Worm (Caenorhabditis elegans) whole organism, L4 larva: ENCODE data around the gene W08F4.7.
A peak's percentile ranks its signal among the peaks of the same experiment; 100 is the strongest.

Experiments
- D1046.2 ChIP-seq: fragments of 200-800 bp; sonication (Bioruptor generic); IDR thresholded peaks from 2 replicates; pipeline ENCODE4 v1.3.6; 2022; ENCODE audit warnings: missing genetic modification characterization, missing compliant biosample characterization
- F10B5.3 ChIP-seq: sonication (generic microtip); optimal IDR thresholded peaks from 2 replicates; lab custom pipeline; 2016; ENCODE audit warnings: mild to moderate bottlenecking, missing genetic modification characterization, missing compliant biosample characterization
- F37D6.2 ChIP-seq: sonication (generic microtip); optimal IDR thresholded peaks from 2 replicates; lab custom pipeline; 2016; ENCODE audit warnings: mild to moderate bottlenecking, missing genetic modification characterization, missing compliant biosample characterization
- T26A8.4 ChIP-seq: fragments of 200-800 bp; sonication (Bioruptor generic); IDR thresholded peaks from 2 replicates; pipeline ENCODE4 v1.3.6; 2022; ENCODE audit warnings: missing genetic modification characterization, missing compliant biosample characterization
- Y48G9A.11 ChIP-seq: fragments of 200-800 bp; sonication (Bioruptor generic); IDR thresholded peaks from 2 replicates; pipeline ENCODE4 v1.3.6; 2022; ENCODE audit warnings: missing genetic modification reagents, missing genetic modification characterization, missing compliant biosample characterization
- ZK337.2 ChIP-seq: fragments of 200-800 bp; sonication (Bioruptor generic); IDR thresholded peaks from 2 replicates; pipeline ENCODE4 v1.3.6; 2022; ENCODE audit warnings: missing genetic modification reagents, missing genetic modification characterization, missing compliant biosample characterization
- aha-1 ChIP-seq: fragments of 150-350 bp; peaks from one replicate; lab custom pipeline; 2014; ENCODE audit warnings: missing biosample characterization, missing genetic modification characterization
- ama-1 ChIP-seq: fragments of 150-350 bp; optimal IDR thresholded peaks from 2 replicates; lab custom pipeline; 2014; ENCODE audit warnings: inconsistent platforms, mixed read lengths
- ceh-32 ChIP-seq: sonication (generic microtip); optimal IDR thresholded peaks from 2 replicates; lab custom pipeline; 2016; ENCODE audit warnings: mild to moderate bottlenecking, missing genetic modification characterization, missing compliant biosample characterization; ENCODE audit not compliant: poor library complexity
- ceh-62 ChIP-seq: sonication (generic microtip); optimal IDR thresholded peaks from 2 replicates; lab custom pipeline; 2017; ENCODE audit warnings: missing biosample characterization, missing genetic modification characterization
- ces-1 ChIP-seq: fragments of 150-350 bp; sonication (generic microtip); optimal IDR thresholded peaks from 4 replicates; lab custom pipeline; 2014; ENCODE audit warnings: missing biosample characterization, missing genetic modification reagents, missing genetic modification characterization
- daf-12 ChIP-seq: fragments of 150-350 bp; optimal IDR thresholded peaks from 2 replicates; lab custom pipeline; 2014; ENCODE audit warnings: missing biosample characterization, missing genetic modification reagents, missing genetic modification characterization
- dmd-8 ChIP-seq: fragments of 200-800 bp; sonication (Bioruptor generic); IDR thresholded peaks from 2 replicates; pipeline ENCODE4 v1.3.6; 2022; ENCODE audit warnings: missing genetic modification characterization, missing compliant biosample characterization
- dmd-9 ChIP-seq: fragments of 200-800 bp; sonication (Bioruptor generic); IDR thresholded peaks from 2 replicates; pipeline ENCODE4 v1.3.6; 2022; ENCODE audit warnings: missing genetic modification reagents, missing genetic modification characterization, missing compliant biosample characterization
- egl-43 ChIP-seq: fragments of 200-800 bp; sonication (Bioruptor generic); IDR thresholded peaks from 2 replicates; pipeline ENCODE4 v1.3.6; 2022; ENCODE audit warnings: missing genetic modification reagents, missing genetic modification characterization, missing compliant biosample characterization
- gei-8 ChIP-seq: fragments of 200-800 bp; sonication (Bioruptor generic); optimal IDR thresholded peaks from 2 replicates; lab custom pipeline; 2018; ENCODE audit warnings: mild to moderate bottlenecking, missing genetic modification characterization, missing compliant biosample characterization
- hif-1 ChIP-seq, 2 experiments: sonication (generic microtip); optimal IDR thresholded peaks; 2 replicates each; lab custom pipeline; 2016 to 2017; ENCODE audit warnings: missing compliant biosample characterization in 2 of 2, missing genetic modification characterization in 2 of 2, missing genetic modification reagents in 2 of 2, missing genotype in 2 of 2, mild to moderate bottlenecking in 1 of 2
- hlh-11 ChIP-seq: fragments of 200-800 bp; sonication (Bioruptor generic); optimal IDR thresholded peaks from 2 replicates; lab custom pipeline; 2018; ENCODE audit warnings: mild to moderate bottlenecking, missing genetic modification characterization, missing compliant biosample characterization
- hmg-1.1 ChIP-seq: fragments of 200-800 bp; sonication (Bioruptor generic); IDR thresholded peaks from 2 replicates; pipeline ENCODE4 v1.3.6; 2022; ENCODE audit warnings: missing genetic modification reagents, missing genetic modification characterization, missing compliant biosample characterization
- jun-1 ChIP-seq: fragments of 150-350 bp; optimal IDR thresholded peaks from 2 replicates; lab custom pipeline; 2014; ENCODE audit warnings: missing biosample characterization, missing genetic modification reagents, missing genetic modification characterization
- lin-1 ChIP-seq: fragments of 200-800 bp; sonication (Bioruptor generic); IDR thresholded peaks from 2 replicates; pipeline ENCODE4 v1.3.6; 2022; ENCODE audit warnings: missing genetic modification reagents, missing genetic modification characterization, missing compliant biosample characterization
- lin-29 ChIP-seq: fragments of 200-800 bp; sonication (Bioruptor generic); IDR thresholded peaks from 2 replicates; pipeline ENCODE4 v1.3.6; 2022; ENCODE audit warnings: missing genetic modification reagents, missing genetic modification characterization, missing compliant biosample characterization
- mxl-3 ChIP-seq: fragments of 200-800 bp; sonication (Bioruptor generic); optimal IDR thresholded peaks from 2 replicates; lab custom pipeline; 2018; ENCODE audit warnings: mild to moderate bottlenecking, missing genetic modification characterization, missing compliant biosample characterization
- nhr-11 ChIP-seq: fragments of 150-350 bp; optimal IDR thresholded peaks from 2 replicates; lab custom pipeline; 2014; ENCODE audit warnings: missing biosample characterization, missing genetic modification characterization
- nhr-111 ChIP-seq: fragments of 200-800 bp; sonication (Bioruptor generic); optimal IDR thresholded peaks from 2 replicates; lab custom pipeline; 2018; ENCODE audit warnings: mild to moderate bottlenecking, missing genetic modification characterization, missing compliant biosample characterization
- nhr-237 ChIP-seq: sonication (generic microtip); optimal IDR thresholded peaks from 2 replicates; lab custom pipeline; 2017; ENCODE audit warnings: missing biosample characterization, missing genetic modification characterization
- nhr-28 ChIP-seq: fragments of 150-350 bp; optimal IDR thresholded peaks from 2 replicates; lab custom pipeline; 2014; ENCODE audit warnings: missing biosample characterization, missing genetic modification characterization
- nhr-6 ChIP-seq: fragments of 150-350 bp; optimal IDR thresholded peaks from 2 replicates; lab custom pipeline; 2014; ENCODE audit warnings: missing biosample characterization, missing genetic modification characterization
- nhr-76 ChIP-seq: fragments of 150-350 bp; optimal IDR thresholded peaks from 2 replicates; lab custom pipeline; 2014; ENCODE audit warnings: missing biosample characterization, missing genetic modification characterization
- nhr-77 ChIP-seq: fragments of 150-350 bp; optimal IDR thresholded peaks from 2 replicates; lab custom pipeline; 2014; ENCODE audit warnings: missing biosample characterization, missing genetic modification characterization
- pha-4 ChIP-seq, 2 experiments: fragments of 150-350 bp in 1 of 2; fragments of 200-800 bp in 1 of 2; sonication (Bioruptor generic) in 1 of 2; IDR thresholded peaks in 1 of 2; optimal IDR thresholded peaks in 1 of 2; 2 replicates each; pipeline versions ENCODE4 v1.3.6 to Lab custom; 2014 to 2022; ENCODE audit warnings: missing genetic modification characterization in 2 of 2, missing genetic modification reagents in 2 of 2, missing biosample characterization in 1 of 2, missing compliant biosample characterization in 1 of 2
- set-16 ChIP-seq: fragments of 200-800 bp; sonication (Bioruptor generic); IDR thresholded peaks from 2 replicates; pipeline ENCODE4 v1.3.6; 2022; ENCODE audit warnings: missing genetic modification reagents, missing genetic modification characterization, missing compliant biosample characterization
- spr-1 ChIP-seq: sonication (generic microtip); optimal IDR thresholded peaks from 2 replicates; lab custom pipeline; 2016; ENCODE audit warnings: mild to moderate bottlenecking, missing genetic modification characterization, missing compliant biosample characterization
- unc-62 ChIP-seq, 3 experiments: fragments of 150-350 bp in 1 of 3; sonication (generic microtip); optimal IDR thresholded peaks in 2 of 3; peaks in 1 of 3; 1 replicate in 1 of 3; 2 replicates in 2 of 3; lab custom pipeline; 2014 to 2017; ENCODE audit warnings: missing biosample characterization in 3 of 3, missing genetic modification characterization in 3 of 3, missing genetic modification reagents in 3 of 3, missing genotype in 1 of 3
- vab-7 ChIP-seq: fragments of 200-800 bp; sonication (Bioruptor generic); IDR thresholded peaks from 2 replicates; pipeline ENCODE4 v1.3.6; 2022; ENCODE audit warnings: missing genetic modification reagents, missing genetic modification characterization, missing compliant biosample characterization
- zag-1 ChIP-seq: fragments of 150-350 bp; optimal IDR thresholded peaks from 2 replicates; lab custom pipeline; 2014; ENCODE audit warnings: missing biosample characterization, missing genetic modification characterization
- ztf-11 ChIP-seq: fragments of 150-350 bp; optimal IDR thresholded peaks from 2 replicates; lab custom pipeline; 2014; ENCODE audit warnings: missing biosample characterization, missing genetic modification characterization

W08F4.7 gene

DNA sequence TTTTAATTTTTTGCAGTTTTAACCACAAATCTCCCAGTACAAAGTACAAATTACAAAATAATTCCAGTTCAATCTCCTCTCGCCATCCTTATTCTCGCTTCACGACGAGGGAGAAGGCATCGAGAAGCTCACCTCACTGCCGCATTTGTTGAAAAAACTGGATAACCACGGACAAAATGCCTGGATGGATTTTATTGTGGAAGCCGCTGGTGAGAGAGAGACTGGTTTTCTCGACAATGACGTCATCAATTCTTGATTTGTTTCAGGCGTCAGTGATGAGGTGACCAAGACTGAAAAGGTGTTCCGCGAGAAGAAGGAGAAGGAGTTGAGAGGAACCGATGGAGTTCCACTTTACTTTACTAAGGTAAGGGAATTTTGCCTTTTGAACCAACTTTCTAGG is 28.0 kb downstream of the W08F4.7 start:
- TF ChIP-seq vab-7 (no peak), unc-62 (GFP tag; optimal IDR thresholded peaks at IDR 0.05 in 1 of 2; lab: Kevin White, UChicago) (peak in 1 of 2 experiments; percentile 89), unc-62 (tag; optimal IDR thresholded peaks at IDR 0.05; lab: Kevin White, UChicago) (no peak), gei-8 (GFP tag; lab: Kevin White, UChicago) (no peak), nhr-77 (no peak), ama-1 (lab: Kevin White, UChicago) (no peak), set-16 (GFP tag; lab: Robert Waterston, UW) (no peak), hif-1 (tag; optimal IDR thresholded peaks at IDR 0.05; lab: Kevin White, UChicago) (no peak)
- TF ChIP-seq, all 104 proteins: peak for 1

DNA sequence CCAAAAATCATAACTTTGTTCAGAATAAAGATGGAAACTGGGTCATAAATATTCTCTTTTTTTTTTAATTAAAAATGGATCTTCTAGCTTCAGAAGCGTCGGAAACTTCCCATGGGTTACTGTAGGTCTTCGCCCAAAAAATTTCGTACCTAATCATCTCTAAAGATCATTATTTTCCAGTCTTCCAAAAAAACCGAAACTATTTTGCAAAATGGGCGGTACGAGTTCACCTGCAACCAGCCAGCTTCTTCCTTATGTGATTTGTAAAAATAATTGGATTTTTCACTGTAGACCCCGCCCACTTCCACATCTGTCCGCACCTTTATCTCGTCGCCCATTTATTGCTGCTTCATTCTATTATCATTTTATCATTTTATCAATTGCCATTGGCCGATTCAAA is 31.1 kb downstream of the W08F4.7 start, which contains the start of gene mlt-10:
Gene mlt-10, plus strand, starts transcription at position 301 of the 400 bp plus-strand sequence.
- TF ChIP-seq lin-1 (GFP tag; lab: Robert Waterston, UW) (no peak), nhr-28 (tag; lab: Kevin White, UChicago) (no peak), dmd-8 (GFP tag; lab: Robert Waterston, UW) (no peak), nhr-76 (tag; lab: Kevin White, UChicago) (no peak), pha-4 (GFP tag; IDR thresholded peaks at IDR 0.05; lab: Robert Waterston, UW) (no peak), pha-4 (tag; optimal IDR thresholded peaks at IDR 0.05; lab: Kevin White, UChicago) (no peak), T26A8.4 (GFP tag; lab: Robert Waterston, UW) (no peak), F37D6.2 (tag; lab: Kevin White, UChicago) (no peak), ztf-11 (tag; lab: Kevin White, UChicago) (no peak), ces-1 (GFP tag; lab: Kevin White, UChicago) (no peak), spr-1 (no peak), ZK337.2 (GFP tag; lab: Robert Waterston, UW) (no peak), egl-43 (GFP tag; lab: Robert Waterston, UW) (no peak), D1046.2 (no peak), mxl-3 (GFP tag; lab: Kevin White, UChicago) (no peak), unc-62 (GFP tag; optimal IDR thresholded peaks at IDR 0.05 in 1 of 2; lab: Kevin White, UChicago) (no peak), unc-62 (tag; optimal IDR thresholded peaks at IDR 0.05; lab: Kevin White, UChicago) (no peak), jun-1 (tag; lab: Kevin White, UChicago) (no peak)

DNA sequence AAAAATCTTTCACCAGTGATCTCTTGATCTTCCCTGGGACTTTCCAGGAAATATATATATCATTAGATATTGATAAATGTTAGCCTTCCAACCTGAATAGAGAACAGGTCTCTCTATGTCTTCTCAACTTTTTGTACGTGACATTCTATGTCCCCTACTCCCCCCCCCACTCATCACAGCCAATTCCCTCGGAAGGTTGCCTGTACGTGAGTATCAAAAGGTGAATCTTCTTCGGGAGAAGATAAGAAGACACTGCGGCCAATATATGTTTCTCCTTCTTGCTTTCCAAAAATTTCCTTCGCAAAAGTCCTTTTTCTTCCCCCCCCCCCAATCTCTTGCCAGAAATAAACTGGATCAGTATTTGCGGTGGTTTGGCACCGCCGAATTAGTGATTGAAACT is 35.1 kb downstream of the W08F4.7 start:
- no peak for TF ChIP-seq nhr-6 (tag; lab: Kevin White, UChicago)
- no peak for TF ChIP-seq lin-29
- peak; percentile 48 for TF ChIP-seq nhr-28 (tag; lab: Kevin White, UChicago)
- TF ChIP-seq mxl-3 (GFP tag; lab: Kevin White, UChicago) = peak; percentile 47
- no peak for TF ChIP-seq daf-12 (tag; lab: Kevin White, UChicago)
- TF ChIP-seq aha-1 (tag; lab: Kevin White, UChicago) = peak; percentile 58
- no peak for TF ChIP-seq ama-1 (lab: Kevin White, UChicago)
- TF ChIP-seq hlh-11 (tag; lab: Kevin White, UChicago) = peak; percentile 2
- no peak for TF ChIP-seq nhr-237 (tag; lab: Kevin White, UChicago)
- no peak for TF ChIP-seq dmd-9 (GFP tag; lab: Robert Waterston, UW)
- no peak for TF ChIP-seq Y48G9A.11
- TF ChIP-seq ceh-32 (tag; lab: Kevin White, UChicago) = no peak
- TF ChIP-seq zag-1 (tag; lab: Kevin White, UChicago) = no peak
- TF ChIP-seq F10B5.3 (tag; lab: Kevin White, UChicago) = no peak
- TF ChIP-seq ceh-62 (tag; lab: Kevin White, UChicago) = no peak

DNA sequence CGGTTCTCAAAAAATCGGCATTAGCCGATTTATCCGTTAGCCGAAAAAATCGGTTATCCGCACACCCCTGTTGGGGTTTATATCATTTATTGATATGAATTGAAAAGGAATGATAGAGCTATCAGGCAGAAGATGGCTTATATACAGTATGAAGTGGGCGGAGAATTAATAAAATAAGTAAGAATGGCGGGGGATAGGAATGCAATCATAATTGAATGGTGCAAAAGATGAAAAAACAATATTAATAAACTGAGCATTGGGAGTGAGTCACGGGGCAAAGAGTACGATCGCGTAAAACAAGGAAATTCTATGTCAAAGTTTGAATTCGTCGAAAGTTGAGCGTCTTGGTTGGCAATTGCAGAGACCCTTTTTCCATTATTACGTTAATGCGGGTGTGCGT is 40.8 kb downstream of the W08F4.7 start, which contains the start of gene T27A1.2:
Gene T27A1.2, minus strand, starts transcription at position 101 of the 400 bp plus-strand sequence.
- TF ChIP-seq nhr-111 (GFP tag; lab: Kevin White, UChicago) = no peak
- no peak for TF ChIP-seq lin-1 (GFP tag; lab: Robert Waterston, UW)
- no peak for TF ChIP-seq nhr-11 (tag; lab: Kevin White, UChicago)
- no peak for TF ChIP-seq hmg-1.1 (GFP tag; lab: Robert Waterston, UW)
